Worm (Caenorhabditis elegans) whole organism, early embryonic: ENCODE data around the gene wht-6.
A peak's percentile ranks its signal among the peaks of the same experiment; 100 is the strongest.

Experiments
- B0310.2 ChIP-seq: sonication (generic microtip); optimal IDR thresholded peaks from 2 replicates; lab custom pipeline; 2016; ENCODE audit warnings: mild to moderate bottlenecking, missing genetic modification characterization, missing compliant biosample characterization
- F13C5.2 ChIP-seq: sonication (generic microtip); optimal IDR thresholded peaks from 2 replicates; lab custom pipeline; 2017; ENCODE audit warnings: mild to moderate bottlenecking, missing genetic modification characterization, inconsistent platforms, missing compliant biosample characterization
- aly-1 ChIP-seq: sonication (generic microtip); optimal IDR thresholded peaks from 2 replicates; lab custom pipeline; 2016; ENCODE audit warnings: missing genetic modification characterization, missing compliant biosample characterization
- ama-1 ChIP-seq: fragments of 150-350 bp; optimal IDR thresholded peaks from 2 replicates; lab custom pipeline; 2014
- ceh-13 ChIP-seq: fragments of 200-800 bp; sonication (Bioruptor generic); optimal IDR thresholded peaks from 2 replicates; lab custom pipeline; 2018; ENCODE audit warnings: mild to moderate bottlenecking, missing genetic modification characterization, missing compliant biosample characterization
- ceh-36 ChIP-seq: sonication (generic microtip); optimal IDR thresholded peaks from 2 replicates; lab custom pipeline; 2016; ENCODE audit warnings: missing genetic modification characterization, inconsistent platforms, missing compliant biosample characterization
- ets-7 ChIP-seq: sonication (generic microtip); optimal IDR thresholded peaks from 2 replicates; lab custom pipeline; 2016; ENCODE audit warnings: missing genotype, missing genetic modification characterization, missing compliant biosample characterization
- flt-1 ChIP-seq: fragments of 200-800 bp; sonication (Bioruptor generic); IDR thresholded peaks from 2 replicates; pipeline ENCODE4 v1.3.6; 2022; ENCODE audit warnings: missing genetic modification characterization, missing compliant biosample characterization
- hmbx-1 ChIP-seq: sonication (generic microtip); optimal IDR thresholded peaks from 2 replicates; lab custom pipeline; 2016; ENCODE audit warnings: mild to moderate bottlenecking, missing genetic modification characterization, missing compliant biosample characterization
- hmg-4 ChIP-seq: fragments of 200-800 bp; sonication (Bioruptor generic); optimal IDR thresholded peaks from 2 replicates; lab custom pipeline; 2018; ENCODE audit warnings: mild to moderate bottlenecking, missing genetic modification characterization, missing compliant biosample characterization
- hnd-1 ChIP-seq: sonication (generic microtip); optimal IDR thresholded peaks from 2 replicates; lab custom pipeline; 2016; ENCODE audit warnings: missing genetic modification characterization, missing compliant biosample characterization
- pes-1 ChIP-seq: fragments of 200-800 bp; sonication (Bioruptor generic); IDR thresholded peaks from 2 replicates; pipeline ENCODE4 v1.3.6; 2022; ENCODE audit warnings: missing genetic modification reagents, missing genetic modification characterization, missing compliant biosample characterization
- scrt-1 ChIP-seq: fragments of 200-800 bp; sonication (Bioruptor generic); IDR thresholded peaks from 2 replicates; pipeline ENCODE4 v1.3.6; 2022; ENCODE audit warnings: missing genetic modification characterization, missing compliant biosample characterization
- sea-1 ChIP-seq: fragments of 200-800 bp; sonication (Bioruptor generic); conservative IDR thresholded peaks from 2 replicates; pipeline ENCODE4 v1.3.6; 2022; ENCODE audit warnings: missing genetic modification characterization, missing compliant biosample characterization
- tbx-11 ChIP-seq: fragments of 200-800 bp; sonication (Bioruptor generic); IDR thresholded peaks from 2 replicates; pipeline ENCODE4 v1.3.6; 2022; ENCODE audit warnings: missing genetic modification characterization, missing compliant biosample characterization
- tbx-37 ChIP-seq: fragments of 200-800 bp; sonication (Bioruptor generic); conservative IDR thresholded peaks from 2 replicates; pipeline ENCODE4 v1.3.6; 2022; ENCODE audit warnings: missing genetic modification reagents, missing genetic modification characterization, missing compliant biosample characterization
- tra-4 ChIP-seq: sonication (generic microtip); optimal IDR thresholded peaks from 2 replicates; lab custom pipeline; 2017; ENCODE audit warnings: missing genetic modification characterization, missing compliant biosample characterization

Gene wht-6

ce11 chrIII:6436308-6436707 is 35.2 kb upstream of the wht-6 start, which contains the start of gene C05D11.1:
C05D11.1 (plus strand) TSS chrIII:6436608.
- TF ChIP-seq F13C5.2 (no peak), hnd-1 (tag; lab: Kevin White, UChicago) (no peak), ama-1 (no peak)

- TF ChIP-seq ceh-13 (GFP tag; lab: Kevin White, UChicago), result no peak
- TF ChIP-seq tbx-37 (GFP tag; lab: Robert Waterston, UW), result no peak
- no peak for TF ChIP-seq hmbx-1
- TF ChIP-seq scrt-1 (GFP tag; lab: Robert Waterston, UW), result no peak
- TF ChIP-seq flt-1 (GFP tag; lab: Robert Waterston, UW), result no peak
- no peak for TF ChIP-seq B0310.2 (tag; lab: Kevin White, UChicago)
Observed at ce11 chrIII:6439854-6440253, 31.7 kb upstream of the wht-6 start.

DNA sequence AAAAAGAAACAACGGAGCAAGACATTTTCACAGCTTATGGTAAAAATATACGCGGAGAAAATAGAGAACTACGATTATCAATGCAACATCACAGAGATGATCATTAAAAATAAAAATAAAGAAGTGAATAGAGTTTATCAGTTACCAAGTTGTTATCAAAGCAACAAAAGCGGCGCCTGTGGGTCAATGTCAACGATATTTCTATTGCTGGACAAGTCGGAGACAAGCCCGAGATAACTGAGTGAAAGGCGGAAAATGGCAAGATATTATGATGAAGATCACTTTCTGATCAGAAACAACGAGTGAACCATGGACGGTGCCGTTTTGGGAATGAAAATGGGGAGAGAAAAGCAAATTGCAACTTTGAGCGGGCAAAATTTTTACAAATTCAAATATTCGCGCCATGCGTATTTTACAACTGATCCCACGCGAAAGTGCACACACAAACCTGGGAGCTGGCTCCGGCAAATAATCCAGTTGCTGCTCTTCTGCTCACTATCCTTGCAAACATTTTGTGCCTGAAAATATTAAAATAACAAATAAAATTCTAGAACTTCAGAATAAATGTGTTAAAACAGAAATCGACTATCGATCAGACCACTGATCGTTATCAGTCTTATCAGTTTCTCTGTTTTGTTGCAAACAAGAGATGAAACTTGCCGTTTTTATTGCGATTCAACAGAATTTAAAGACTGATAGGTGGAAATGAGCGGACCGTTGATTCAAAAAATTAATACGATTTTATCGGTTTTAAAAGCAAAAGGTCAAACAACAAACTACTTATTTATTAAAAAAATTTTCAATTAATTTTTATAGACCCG is 29.0 kb upstream of the wht-6 start, which contains the start of gene mel-32:
Gene mel-32 (minus strand): TSS at position 696 of the 821 bp plus-strand sequence.
- TF ChIP-seq ama-1, result peak; percentile 21
- TF ChIP-seq hnd-1 (tag; lab: Kevin White, UChicago), result no peak

DNA sequence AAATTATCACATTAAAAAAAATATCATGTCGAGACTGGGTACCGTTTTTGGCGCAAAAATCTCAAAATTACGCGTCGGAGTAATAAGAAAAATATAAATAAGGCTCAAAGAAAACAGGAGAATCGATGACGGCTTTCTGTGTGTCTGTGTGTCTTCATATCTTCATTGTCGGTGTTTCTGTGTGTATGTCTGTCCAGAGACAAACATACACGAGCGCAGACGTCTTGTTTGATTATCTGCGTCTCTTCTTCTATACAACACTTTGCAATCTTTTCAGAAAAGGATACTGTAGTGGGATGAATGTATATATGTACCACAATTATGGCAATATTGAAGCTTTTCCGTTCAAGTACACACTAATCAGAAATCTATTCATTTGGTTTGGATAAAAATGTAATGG is 27.2 kb upstream of the wht-6 start, which contains the start of gene C05D11.13:
Gene C05D11.13 (minus strand): TSS at position 252 of the 400 bp plus-strand sequence.
- no peak for TF ChIP-seq ama-1
- no peak for TF ChIP-seq hmg-4 (GFP tag; lab: Kevin White, UChicago)
- no peak for TF ChIP-seq tra-4 (tag; lab: Kevin White, UChicago)
- no peak for TF ChIP-seq flt-1 (GFP tag; lab: Robert Waterston, UW)
- no peak for TF ChIP-seq tbx-11 (GFP tag; lab: Robert Waterston, UW)
- TF ChIP-seq sea-1 (GFP tag; lab: Robert Waterston, UW), result no peak
- no peak for TF ChIP-seq ets-7
- TF ChIP-seq ceh-13 (GFP tag; lab: Kevin White, UChicago), result no peak
- no peak for TF ChIP-seq aly-1
- no peak for TF ChIP-seq pes-1 (GFP tag; lab: Robert Waterston, UW)
- TF ChIP-seq tbx-37 (GFP tag; lab: Robert Waterston, UW), result no peak
- TF ChIP-seq F13C5.2, result no peak

ce11 chrIII:6446807-6447206 is 24.7 kb upstream of the wht-6 start, which contains the start of gene let-721:
let-721 (minus strand) TSS chrIII:6446907.
- TF ChIP-seq ets-7, result no peak
- no peak for TF ChIP-seq aly-1
- TF ChIP-seq hmg-4 (GFP tag; lab: Kevin White, UChicago), result no peak
- no peak for TF ChIP-seq tbx-11 (GFP tag; lab: Robert Waterston, UW)
- no peak for TF ChIP-seq F13C5.2

- TF ChIP-seq tra-4 (tag; lab: Kevin White, UChicago) (no peak), sea-1 (GFP tag; lab: Robert Waterston, UW) (0 out of 2 replicates have a peak, but pooled peaks have one; percentile 30)
Observed at ce11 chrIII:6447521-6447920, 24.0 kb upstream of the wht-6 start.

- TF ChIP-seq tbx-11 (GFP tag; lab: Robert Waterston, UW) (no peak), ama-1 (peak; percentile 70), pes-1 (GFP tag; lab: Robert Waterston, UW) (peak; percentile 34; the same call in 1 of the 2 replicates), scrt-1 (GFP tag; lab: Robert Waterston, UW) (no peak)
Observed at ce11 chrIII:6449854-6450253, 21.7 kb upstream of the wht-6 start.

DNA sequence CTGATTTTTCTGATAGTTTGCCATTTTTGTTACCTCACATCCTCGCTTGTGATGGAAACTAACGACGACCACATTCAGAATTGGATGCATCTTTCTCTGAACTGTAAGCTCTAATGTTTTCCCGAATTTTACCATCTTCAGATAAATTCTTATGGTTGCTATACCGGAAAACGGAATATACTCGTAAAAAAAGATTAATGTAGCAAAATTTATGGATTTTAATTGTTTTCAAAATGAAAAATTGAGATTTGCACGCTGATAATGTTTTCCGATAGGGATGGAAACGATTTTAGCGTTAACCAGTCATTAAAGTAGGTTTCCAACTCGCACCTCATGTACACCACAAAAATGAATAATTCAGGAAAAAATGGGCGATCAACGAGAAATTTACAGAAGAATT is 21.0 kb upstream of the wht-6 start, which contains the start of gene T26A5.6:
Gene T26A5.6 (minus strand): TSS at position 101 of the 400 bp plus-strand sequence.
- no peak for TF ChIP-seq F13C5.2
- no peak for TF ChIP-seq tbx-11 (GFP tag; lab: Robert Waterston, UW)
- no peak for TF ChIP-seq sea-1 (GFP tag; lab: Robert Waterston, UW)
- TF ChIP-seq hnd-1 (tag; lab: Kevin White, UChicago), result no peak
- no peak for TF ChIP-seq B0310.2 (tag; lab: Kevin White, UChicago)
- TF ChIP-seq ceh-13 (GFP tag; lab: Kevin White, UChicago), result no peak
- TF ChIP-seq ama-1, result no peak
- TF ChIP-seq ets-7, result no peak
- TF ChIP-seq aly-1, result no peak
- no peak for TF ChIP-seq ceh-36
- no peak for TF ChIP-seq tra-4 (tag; lab: Kevin White, UChicago)
- no peak for TF ChIP-seq flt-1 (GFP tag; lab: Robert Waterston, UW)

- TF ChIP-seq B0310.2 (tag; lab: Kevin White, UChicago) (no peak), hnd-1 (tag; lab: Kevin White, UChicago) (no peak), ama-1 (no peak), ets-7 (no peak), tbx-37 (GFP tag; lab: Robert Waterston, UW) (no peak), ceh-13 (GFP tag; lab: Kevin White, UChicago) (no peak), sea-1 (GFP tag; lab: Robert Waterston, UW) (no peak), tbx-11 (GFP tag; lab: Robert Waterston, UW) (no peak), hmg-4 (GFP tag; lab: Kevin White, UChicago) (no peak), tra-4 (tag; lab: Kevin White, UChicago) (no peak), aly-1 (no peak), pes-1 (GFP tag; lab: Robert Waterston, UW) (no peak)
Observed at ce11 chrIII:6452278-6452677, 19.3 kb upstream of the wht-6 start, which contains the start of gene set-1. set-1 (minus strand) TSS chrIII:6452378.
